Worm (Caenorhabditis elegans): ENCODE data around the gene C50D2.6.

ce11 chrII:128929-129328, 44.7 kb downstream of the C50D2.6 start, which contains the start of gene srd-3:
- TF ChIP-seq ham-2 (GFP tag; optimal IDR thresholded peaks at IDR 0.05) (no peak), ztf-11 (tag; optimal IDR thresholded peaks at IDR 0.05) (no peak), nhr-237 (tag; optimal IDR thresholded peaks at IDR 0.05) (no peak), snpc-4 (tag; optimal IDR thresholded peaks at IDR 0.05) (no peak), nhr-28 (tag; optimal IDR thresholded peaks at IDR 0.05) (no peak), lsy-2 (tag; optimal IDR thresholded peaks at IDR 0.05) (no peak), unc-62 (GFP tag; optimal IDR thresholded peaks at IDR 0.05) (no peak), mls-2 (tag; optimal IDR thresholded peaks at IDR 0.05) (no peak), lin-13 (tag; optimal IDR thresholded peaks at IDR 0.05) (no peak), sptf-1 (tag; optimal IDR thresholded peaks at IDR 0.05) (no peak), pha-4 (tag; optimal IDR thresholded peaks at IDR 0.05) (no peak), mep-1 (tag; optimal IDR thresholded peaks at IDR 0.05) (no peak), nhr-2 (tag; optimal IDR thresholded peaks at IDR 0.05) (no peak), nhr-76 (tag; optimal IDR thresholded peaks at IDR 0.05) (no peak)
